Worm (Caenorhabditis elegans): ENCODE results near the gene oatr-1.

ce11 chrIII:6411914-6412313 lies 15.9 kb upstream of the oatr-1 start, which contains the start of gene C05D11.5:
- no peak for TF ChIP-seq lsl-1 (GFP tag; optimal IDR thresholded peaks at IDR 0.05)
- no peak for TF ChIP-seq T26A5.8 (tag; optimal IDR thresholded peaks at IDR 0.05)
- TF ChIP-seq let-607 (tag; optimal IDR thresholded peaks at IDR 0.05): no peak
- no peak for TF ChIP-seq him-1 (tag; optimal IDR thresholded peaks at IDR 0.05)
- TF ChIP-seq snpc-3.4 (tag; optimal IDR thresholded peaks at IDR 0.05): no peak
- no peak for TF ChIP-seq ztf-26 (tag; optimal IDR thresholded peaks at IDR 0.05)
- no peak for TF ChIP-seq F10E7.11 (tag; optimal IDR thresholded peaks at IDR 0.05)
- TF ChIP-seq F37B4.10 (GFP tag; IDR thresholded peaks at IDR 0.05): no peak
- no peak for TF ChIP-seq ets-4 (GFP tag; optimal IDR thresholded peaks at IDR 0.05)
- no peak for TF ChIP-seq ceh-100 (GFP tag; IDR thresholded peaks at IDR 0.05)
- no peak for TF ChIP-seq hrde-1 (tag; optimal IDR thresholded peaks at IDR 0.05; ENCODE audit: borderline replicate concordance)
- no peak for TF ChIP-seq snpc-1.3 (tag; optimal IDR thresholded peaks at IDR 0.05; ENCODE audit: insufficient read depth)
- TF ChIP-seq ccch-3 (GFP tag; optimal IDR thresholded peaks at IDR 0.05): no peak
- TF ChIP-seq Y56A3A.18 (GFP tag; IDR thresholded peaks at IDR 0.05): no peak
